Fruit fly (Drosophila melanogaster) whole organism, adult: ENCODE results near the gene Ddrgk1.

ENCODE experiments used
- CG11617 ChIP-seq: fragments of 200-800 bp; sonication (Bioruptor generic); optimal IDR thresholded peaks from 2 replicates; lab custom pipeline; 2017; ENCODE audit warnings: mild to moderate bottlenecking, missing biosample characterization, missing genetic modification reagents, missing genetic modification characterization
- CG12768 ChIP-seq: fragments of 200-800 bp; sonication (Bioruptor generic); optimal IDR thresholded peaks from 2 replicates; lab custom pipeline; 2017; ENCODE audit warnings: missing biosample characterization, missing genetic modification characterization, mild to moderate bottlenecking, moderate library complexity, missing genetic modification reagents
- CG14711 ChIP-seq: fragments of 200-800 bp; sonication (Bioruptor generic); optimal IDR thresholded peaks from 2 replicates; lab custom pipeline; 2018; ENCODE audit warnings: missing biosample characterization, mild to moderate bottlenecking, missing genetic modification characterization, moderate library complexity
- CG1620 ChIP-seq: fragments of 200-800 bp; sonication (Bioruptor generic); optimal IDR thresholded peaks from 2 replicates; lab custom pipeline; 2016; ENCODE audit warnings: missing biosample characterization, missing genetic modification characterization
- CG33017 ChIP-seq: fragments of 200-800 bp; sonication (Bioruptor generic); optimal IDR thresholded peaks from 2 replicates; lab custom pipeline; 2018; ENCODE audit warnings: missing biosample characterization, mild to moderate bottlenecking, missing genetic modification characterization, moderate library complexity
- CG5204 ChIP-seq: fragments of 200-800 bp; sonication (Bioruptor generic); optimal IDR thresholded peaks from 2 replicates; lab custom pipeline; 2016; ENCODE audit warnings: missing biosample characterization, missing genetic modification characterization
- CG7045 ChIP-seq: fragments of 200-800 bp; sonication (Bioruptor generic); optimal IDR thresholded peaks from 2 replicates; lab custom pipeline; 2017; ENCODE audit warnings: missing biosample characterization, mild to moderate bottlenecking, missing genetic modification characterization
- CG7101 ChIP-seq: fragments of 200-800 bp; sonication (Bioruptor generic); optimal IDR thresholded peaks from 2 replicates; lab custom pipeline; 2018; ENCODE audit warnings: missing biosample characterization, mild to moderate bottlenecking, missing genetic modification characterization, moderate library complexity
- Clk ChIP-seq: fragments of 200-800 bp; sonication (Bioruptor generic); optimal IDR thresholded peaks from 2 replicates; lab custom pipeline; 2017; ENCODE audit warnings: missing biosample characterization, missing genetic modification characterization
- Crg-1 ChIP-seq: fragments of 200-800 bp; sonication (Bioruptor generic); optimal IDR thresholded peaks from 2 replicates; lab custom pipeline; 2016; ENCODE audit warnings: missing biosample characterization, missing genetic modification characterization
- Hr96 ChIP-seq: fragments of 200-800 bp; sonication (Bioruptor generic); optimal IDR thresholded peaks from 2 replicates; lab custom pipeline; 2016; ENCODE audit warnings: missing biosample characterization, missing genetic modification characterization
- Mnt ChIP-seq: fragments of 200-800 bp; sonication (Bioruptor generic); optimal IDR thresholded peaks from 2 replicates; lab custom pipeline; 2016; ENCODE audit warnings: missing biosample characterization, mild to moderate bottlenecking, missing genetic modification characterization
- bab1 ChIP-seq: fragments of 200-800 bp; sonication (Bioruptor generic); optimal IDR thresholded peaks from 3 replicates; lab custom pipeline; 2019; ENCODE audit warnings: missing biosample characterization, mild to moderate bottlenecking, missing genetic modification characterization, moderate library complexity
- cic ChIP-seq: fragments of 200-800 bp; sonication (Bioruptor generic); optimal IDR thresholded peaks from 2 replicates; lab custom pipeline; 2017; ENCODE audit warnings: missing biosample characterization, mild to moderate bottlenecking, missing genetic modification characterization, moderate library complexity
- cnc ChIP-seq, 2 experiments: fragments of >200 bp; optimal IDR thresholded peaks; 2 replicates each; lab custom pipeline; 2017
- kay ChIP-seq: fragments of 200-800 bp; sonication (Bioruptor generic); peaks from one replicate; lab custom pipeline; 2016; ENCODE audit warnings: missing biosample characterization, missing genetic modification characterization, borderline replicate concordance
- ovo ChIP-seq: fragments of 200-800 bp; sonication (Bioruptor generic); optimal IDR thresholded peaks from 2 replicates; lab custom pipeline; 2016; ENCODE audit warnings: missing biosample characterization, missing genetic modification characterization
- pad ChIP-seq: fragments of 200-800 bp; sonication (Bioruptor generic); optimal IDR thresholded peaks from 3 replicates; lab custom pipeline; 2017; ENCODE audit warnings: missing biosample characterization, missing genetic modification characterization, mild to moderate bottlenecking, moderate library complexity, missing genetic modification reagents
- tj ChIP-seq: fragments of 200-800 bp; sonication (Bioruptor generic); optimal IDR thresholded peaks from 3 replicates; lab custom pipeline; 2017; ENCODE audit warnings: missing biosample characterization, mild to moderate bottlenecking, missing genetic modification characterization, moderate library complexity
- toe ChIP-seq: fragments of 200-800 bp; sonication (Bioruptor generic); optimal IDR thresholded peaks from 2 replicates; lab custom pipeline; 2016; ENCODE audit warnings: missing biosample characterization, missing genetic modification characterization

The Ddrgk1 gene

DNA sequence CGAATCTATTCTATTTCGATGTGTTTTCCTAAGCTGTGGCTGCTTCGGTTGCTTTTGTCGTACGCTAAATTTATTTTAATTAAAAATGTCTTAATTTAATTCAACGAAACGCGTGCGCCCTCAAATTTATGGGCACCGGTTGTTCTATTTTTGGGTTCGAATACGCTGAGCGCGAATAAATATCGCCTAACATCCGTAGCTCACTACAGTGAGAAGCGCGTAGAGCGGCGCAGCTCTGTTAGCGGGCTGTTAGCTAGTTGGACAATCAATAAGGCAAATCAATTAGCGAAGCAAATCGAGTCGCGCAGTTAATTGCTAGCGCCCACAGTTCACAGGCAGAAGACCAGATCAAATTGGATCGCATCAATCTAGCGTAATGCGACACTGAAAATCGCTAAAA is 4.8 kb upstream of the Ddrgk1 start:
- no peak for TF ChIP-seq Mnt (GFP tag; lab: Kevin White, UChicago)
- TF ChIP-seq cic (GFP tag; lab: Kevin White, UChicago) = no peak
- TF ChIP-seq kay (GFP tag; lab: Kevin White, UChicago) = no peak
- TF ChIP-seq pad = no peak

DNA sequence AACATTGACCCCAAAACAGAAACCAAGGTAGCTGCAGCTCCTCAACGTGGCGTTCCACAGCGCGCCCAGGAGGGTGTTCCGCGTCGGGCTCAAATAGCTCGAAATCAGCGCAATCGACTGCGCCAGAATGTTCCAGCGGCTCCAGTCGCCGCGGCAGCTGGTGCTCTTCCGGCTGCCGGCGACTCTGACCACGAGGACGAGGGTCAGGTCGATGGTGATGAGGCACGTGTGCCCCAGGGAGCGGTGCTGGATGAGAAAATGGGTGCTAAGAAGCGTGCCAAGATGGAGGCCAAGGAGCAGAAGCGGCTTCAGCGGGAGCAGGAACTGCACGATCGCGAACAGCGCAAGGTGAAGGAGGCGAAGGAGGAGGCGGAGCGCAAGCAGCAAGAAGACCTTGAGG is 411 bp downstream of the Ddrgk1 start:
- TF ChIP-seq tj (GFP tag; lab: Kevin White, UChicago) (no peak), cnc (optimal IDR thresholded peaks at IDR 0.05; lab: Kevin White, UChicago) (no peak)

DNA sequence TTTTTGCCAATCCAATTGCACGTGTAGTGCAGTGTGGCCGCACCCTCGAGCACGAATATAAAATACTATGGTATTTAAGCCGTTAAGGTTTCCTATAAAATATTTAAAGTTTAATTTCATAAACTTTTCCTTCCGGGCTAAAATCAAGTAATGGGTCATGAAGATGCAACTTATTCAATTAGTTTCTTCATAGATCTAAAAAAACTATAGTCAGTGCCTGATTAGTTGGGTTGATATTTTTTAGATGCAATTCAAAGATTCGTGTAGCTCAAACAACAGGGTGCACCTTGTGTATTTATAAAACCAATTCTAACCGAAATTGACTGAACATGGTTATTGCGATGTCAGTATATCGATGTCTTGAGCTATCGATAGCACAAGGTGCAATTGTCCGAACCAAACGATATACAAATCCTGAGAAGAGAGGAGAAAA is 3.9 kb downstream of the Ddrgk1 start, which contains the start of the genes Smyd5 and Oga:
Smyd5 (minus strand) TSS at position 59 of the 433 bp plus-strand sequence.
Oga (plus strand) TSS at position 345 of the 433 bp plus-strand sequence.
- TF ChIP-seq toe (GFP tag; lab: Kevin White, UChicago) = no peak
- no peak for TF ChIP-seq CG33017 (tag; lab: Kevin White, UChicago)
- TF ChIP-seq cnc (optimal IDR thresholded peaks at IDR 0.05; lab: Kevin White, UChicago) = no peak
- no peak for TF ChIP-seq Hr96 (GFP tag; lab: Kevin White, UChicago)
- TF ChIP-seq CG7045 (GFP tag; lab: Kevin White, UChicago) = no peak
- TF ChIP-seq kay (GFP tag; lab: Kevin White, UChicago) = no peak
- TF ChIP-seq Crg-1 = peak; percentile 64
- no peak for TF ChIP-seq Clk (GFP tag; lab: Kevin White, UChicago)
- TF ChIP-seq cic (GFP tag; lab: Kevin White, UChicago) = no peak
- no peak for TF ChIP-seq ovo (GFP tag; lab: Kevin White, UChicago)
- no peak for TF ChIP-seq CG12768 (GFP tag; lab: Kevin White, UChicago)
- peak; percentile 45 for TF ChIP-seq CG11617 (GFP tag; lab: Kevin White, UChicago)
- TF ChIP-seq CG1620 (GFP tag; lab: Kevin White, UChicago) = peak; percentile 48
- TF ChIP-seq bab1 = peak; percentile 50
- TF ChIP-seq CG14711 (tag; lab: Kevin White, UChicago) = no peak
- no peak for TF ChIP-seq tj (GFP tag; lab: Kevin White, UChicago)
- peak; percentile 8 for TF ChIP-seq CG7101
- no peak for TF ChIP-seq pad
- no peak for TF ChIP-seq CG5204 (GFP tag; lab: Kevin White, UChicago)
- peak; percentile 99 for TF ChIP-seq Mnt (GFP tag; lab: Kevin White, UChicago)

- TF ChIP-seq kay (GFP tag; lab: Kevin White, UChicago) (no peak), CG12768 (GFP tag; lab: Kevin White, UChicago) (peak; percentile 40), ovo (GFP tag; lab: Kevin White, UChicago) (peak; percentile 75), cic (GFP tag; lab: Kevin White, UChicago) (peak; percentile 68), cnc (optimal IDR thresholded peaks at IDR 0.05; lab: Kevin White, UChicago) (no peak), CG1620 (GFP tag; lab: Kevin White, UChicago) (peak; percentile 90), CG14711 (tag; lab: Kevin White, UChicago) (peak; percentile 64), bab1 (peak; percentile 68), toe (GFP tag; lab: Kevin White, UChicago) (no peak), CG33017 (tag; lab: Kevin White, UChicago) (no peak), Mnt (GFP tag; lab: Kevin White, UChicago) (peak; percentile 89), tj (GFP tag; lab: Kevin White, UChicago) (peak; percentile 9), pad (peak; percentile 74), CG11617 (GFP tag; lab: Kevin White, UChicago) (peak; percentile 17), CG7101 (peak; percentile 50), Crg-1 (peak; percentile 87), Hr96 (GFP tag; lab: Kevin White, UChicago) (no peak), Clk (GFP tag; lab: Kevin White, UChicago) (peak; percentile 59), CG7045 (GFP tag; lab: Kevin White, UChicago) (peak; percentile 18), CG5204 (GFP tag; lab: Kevin White, UChicago) (no peak)
Observed at dm6 chr3R:21223453-21224057, 8.7 kb downstream of the Ddrgk1 start, which contains the start of the genes CG3337 and Nelf-A. Gene CG3337, minus strand, starts transcription at chr3R:21223584. Gene Nelf-A, plus strand, starts transcription at chr3R:21223704.

- TF ChIP-seq cic (GFP tag; lab: Kevin White, UChicago) (peak; percentile 49), Hr96 (GFP tag; lab: Kevin White, UChicago) (no peak), toe (GFP tag; lab: Kevin White, UChicago) (no peak), CG11617 (GFP tag; lab: Kevin White, UChicago) (no peak), CG12768 (GFP tag; lab: Kevin White, UChicago) (no peak), cnc (optimal IDR thresholded peaks at IDR 0.05; lab: Kevin White, UChicago) (no peak), CG14711 (tag; lab: Kevin White, UChicago) (no peak), kay (GFP tag; lab: Kevin White, UChicago) (no peak), Mnt (GFP tag; lab: Kevin White, UChicago) (peak; percentile 58), bab1 (no peak), CG7045 (GFP tag; lab: Kevin White, UChicago) (no peak)
Observed at dm6 chr3R:21224230-21224629, 9.4 kb downstream of the Ddrgk1 start.

DNA sequence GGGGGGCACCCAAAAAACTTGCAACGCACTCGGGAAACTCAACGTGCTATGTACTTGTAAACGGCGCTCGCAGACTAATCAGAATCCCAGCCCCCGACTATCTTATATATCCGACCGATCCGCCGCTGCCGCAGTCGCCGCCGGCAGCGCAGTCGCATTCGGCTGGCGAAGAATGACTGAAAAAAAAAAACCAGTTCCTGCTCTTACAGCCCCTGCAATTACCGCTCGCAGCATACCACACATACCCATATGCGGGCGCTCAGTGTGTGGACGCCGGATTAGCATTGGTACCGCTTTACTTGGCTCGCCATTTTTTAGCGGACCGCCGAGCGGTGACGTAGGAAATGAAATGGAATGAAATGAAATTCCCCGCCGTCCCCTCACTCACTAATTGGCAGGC is 22.2 kb downstream of the Ddrgk1 start, which contains the start of gene e:
e (minus strand) TSS at position 79 of the 400 bp plus-strand sequence.
- TF ChIP-seq CG7101 (no peak), CG12768 (GFP tag; lab: Kevin White, UChicago) (no peak), bab1 (no peak), CG7045 (GFP tag; lab: Kevin White, UChicago) (no peak), pad (no peak)
